Worm (Caenorhabditis elegans) whole organism, L3 larva: Measurements from ENCODE around the gene srz-5.

ENCODE experiments used
- aly-2 ChIP-seq: fragments of 150-350 bp; optimal IDR thresholded peaks from 2 replicates; lab custom pipeline; 2014; ENCODE audit warnings: missing biosample characterization, missing genetic modification characterization
- elt-2 ChIP-seq: sonication (generic microtip); optimal IDR thresholded peaks from 2 replicates; lab custom pipeline; 2016; ENCODE audit warnings: missing genetic modification reagents, mild to moderate bottlenecking, missing genetic modification characterization, missing compliant biosample characterization
- lsy-12 ChIP-seq: sonication (generic microtip); optimal IDR thresholded peaks from 2 replicates; lab custom pipeline; 2016; ENCODE audit warnings: mild to moderate bottlenecking, missing genetic modification characterization, missing compliant biosample characterization

ce11 chrII:3524097-3524496 lies 9.6 kb upstream of the srz-5 start, which contains the start of gene col-72:
- TF ChIP-seq lsy-12 (no peak), elt-2 (tag; lab: Kevin White, UChicago) (no peak), aly-2 (no peak)
